Worm (Caenorhabditis elegans): ENCODE data around the gene hlh-8.

DNA sequence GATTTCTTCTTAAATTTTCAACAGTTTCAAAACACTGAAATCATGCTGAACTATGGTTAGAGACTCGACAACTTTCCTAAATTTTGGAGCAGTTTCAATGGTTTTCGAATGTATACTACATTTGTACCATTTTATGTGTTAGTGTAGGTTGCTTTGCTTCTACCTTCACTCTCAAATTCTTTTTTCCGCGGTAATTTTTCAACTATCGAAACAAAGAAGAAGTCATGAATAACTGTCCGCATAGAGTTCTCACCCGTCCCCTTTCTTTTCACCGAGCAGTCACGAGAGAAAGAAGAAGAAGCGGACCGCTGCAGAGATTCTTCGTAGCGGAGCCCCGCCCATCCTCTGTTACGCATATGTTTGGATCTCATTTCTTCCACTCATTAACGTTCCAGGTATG, at the start of gene hlh-8:
- no peak for TF ChIP-seq T22C8.4 (GFP tag; IDR thresholded peaks at IDR 0.05)
- no peak for TF ChIP-seq med-1 (GFP tag; optimal IDR thresholded peaks at IDR 0.05; ENCODE audit: insufficient read depth)
- no peak for TF ChIP-seq ztf-29 (GFP tag; IDR thresholded peaks at IDR 0.05)
- no peak for TF ChIP-seq klf-2 (GFP tag; conservative IDR thresholded peaks at IDR 0.05)
- TF ChIP-seq ref-1 (GFP tag; conservative IDR thresholded peaks at IDR 0.05), result no peak
- no peak for TF ChIP-seq flt-1 (GFP tag; IDR thresholded peaks at IDR 0.05)
- no peak for TF ChIP-seq ztf-23 (GFP tag; IDR thresholded peaks at IDR 0.05)
- no peak for TF ChIP-seq cog-1 (tag; optimal IDR thresholded peaks at IDR 0.05)
- no peak for TF ChIP-seq tab-1 (GFP tag; IDR thresholded peaks at IDR 0.05)
